Worm (Caenorhabditis elegans) whole organism, mixed stage, embryonic: ENCODE results near the gene aqp-6.

Source experiments
- ces-1 ChIP-seq: fragments of 150-350 bp; optimal IDR thresholded peaks from 2 replicates; lab custom pipeline; 2014; ENCODE audit warnings: missing biosample characterization, missing genetic modification reagents, missing genetic modification characterization
- elt-3 ChIP-seq: fragments of 150-350 bp; optimal IDR thresholded peaks from 2 replicates; lab custom pipeline; 2014; ENCODE audit warnings: missing biosample characterization, missing genetic modification characterization
- ham-2 ChIP-seq: fragments of 200-800 bp; sonication (Bioruptor generic); optimal IDR thresholded peaks from 2 replicates; lab custom pipeline; 2018; ENCODE audit warnings: mild to moderate bottlenecking, missing genetic modification characterization, missing compliant biosample characterization
- nhr-2 ChIP-seq: fragments of 150-350 bp; optimal IDR thresholded peaks from 2 replicates; lab custom pipeline; 2014; ENCODE audit warnings: missing biosample characterization, missing genetic modification characterization
- nhr-237 ChIP-seq: fragments of 150-350 bp; optimal IDR thresholded peaks from 2 replicates; lab custom pipeline; 2014; ENCODE audit warnings: missing biosample characterization, missing genetic modification characterization
- pha-4 ChIP-seq: fragments of 150-350 bp; optimal IDR thresholded peaks from 2 replicates; lab custom pipeline; 2018; ENCODE audit warnings: missing biosample characterization, missing genetic modification reagents, missing genetic modification characterization
- snpc-4 ChIP-seq: fragments of 150-350 bp; optimal IDR thresholded peaks from 2 replicates; lab custom pipeline; 2014; ENCODE audit warnings: missing biosample characterization, missing genetic modification characterization
- sptf-1 ChIP-seq: sonication (generic microtip); optimal IDR thresholded peaks from 2 replicates; lab custom pipeline; 2017; ENCODE audit warnings: mild to moderate bottlenecking, missing genetic modification characterization, moderate library complexity, missing compliant biosample characterization
- unc-62 ChIP-seq: fragments of 150-350 bp; optimal IDR thresholded peaks from 2 replicates; lab custom pipeline; 2014; ENCODE audit warnings: missing biosample characterization, missing genetic modification reagents, missing genetic modification characterization
- zip-8 ChIP-seq: fragments of 150-350 bp; optimal IDR thresholded peaks from 2 replicates; lab custom pipeline; 2014; ENCODE audit warnings: missing biosample characterization, missing genetic modification characterization
- ztf-11 ChIP-seq: fragments of 150-350 bp; optimal IDR thresholded peaks from 2 replicates; lab custom pipeline; 2014; ENCODE audit warnings: missing biosample characterization, missing genetic modification characterization

- no peak for TF ChIP-seq nhr-2 (tag; lab: Kevin White, UChicago)
- no peak for TF ChIP-seq snpc-4
- no peak for TF ChIP-seq ztf-11 (tag; lab: Kevin White, UChicago)
- TF ChIP-seq nhr-237 (tag; lab: Kevin White, UChicago): no peak
- TF ChIP-seq ces-1 (GFP tag; lab: Kevin White, UChicago): no peak
- TF ChIP-seq zip-8 (tag; lab: Kevin White, UChicago): no peak
- TF ChIP-seq pha-4 (tag; lab: Kevin White, UChicago): no peak
- TF ChIP-seq sptf-1 (tag; lab: Kevin White, UChicago): no peak
- no peak for TF ChIP-seq unc-62 (GFP tag; lab: Kevin White, UChicago)
- TF ChIP-seq elt-3 (tag; lab: Kevin White, UChicago): no peak
- no peak for TF ChIP-seq ham-2 (GFP tag; lab: Kevin White, UChicago)
These were observed 5.9 kb downstream of the aqp-6 start, which contains the start of gene ugt-35 for ce11 chrV:10654165-10654564.
